Worm (Caenorhabditis elegans) whole organism, L4 larva: ENCODE data around the gene imb-2.

ENCODE experiments used
- daf-12 ChIP-seq: fragments of 150-350 bp; optimal IDR thresholded peaks from 2 replicates; lab custom pipeline; 2014; ENCODE audit warnings: missing biosample characterization, missing genetic modification reagents, missing genetic modification characterization
- jun-1 ChIP-seq: fragments of 150-350 bp; optimal IDR thresholded peaks from 2 replicates; lab custom pipeline; 2014; ENCODE audit warnings: missing biosample characterization, missing genetic modification reagents, missing genetic modification characterization
- nhr-237 ChIP-seq: sonication (generic microtip); optimal IDR thresholded peaks from 2 replicates; lab custom pipeline; 2017; ENCODE audit warnings: missing biosample characterization, missing genetic modification characterization
- zag-1 ChIP-seq: fragments of 150-350 bp; optimal IDR thresholded peaks from 2 replicates; lab custom pipeline; 2014; ENCODE audit warnings: missing biosample characterization, missing genetic modification characterization

DNA sequence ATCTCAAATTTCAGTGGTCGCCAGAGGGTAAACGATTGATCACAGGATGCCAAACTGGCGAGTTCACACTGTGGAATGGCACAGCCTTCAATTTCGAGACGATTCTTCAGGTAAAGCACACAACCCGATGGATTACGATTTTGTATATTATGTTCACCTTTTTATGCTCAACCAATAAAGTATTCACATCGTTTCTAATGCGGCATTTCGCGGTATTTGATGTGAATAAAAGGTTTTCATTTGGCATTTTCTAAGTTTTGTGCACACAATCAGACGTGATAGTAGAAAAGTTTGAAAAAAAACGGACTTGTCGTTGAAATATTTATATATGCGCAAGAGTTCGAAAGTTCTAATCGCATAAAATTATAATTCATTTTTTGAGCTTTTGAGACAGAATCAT lies 6.5 kb upstream of the imb-2 start:
- TF ChIP-seq jun-1 (tag; lab: Kevin White, UChicago) (no peak), daf-12 (no peak), nhr-237 (no peak), zag-1 (tag; lab: Kevin White, UChicago) (no peak)
